Worm (Caenorhabditis elegans) whole organism, midembryonic: ENCODE measurements around the gene T09B9.1.

ENCODE experiments used
- T22C8.4 ChIP-seq: fragments of 200-800 bp; sonication (Bioruptor generic); IDR thresholded peaks from 2 replicates; pipeline ENCODE4 v1.3.6; 2022; ENCODE audit warnings: missing genetic modification characterization, missing compliant biosample characterization
- cog-1 ChIP-seq: sonication (generic microtip); optimal IDR thresholded peaks from 2 replicates; lab custom pipeline; 2016; ENCODE audit warnings: missing genetic modification characterization, missing compliant biosample characterization
- flt-1 ChIP-seq: fragments of 200-800 bp; sonication (Bioruptor generic); IDR thresholded peaks from 2 replicates; pipeline ENCODE4 v1.3.6; 2022; ENCODE audit warnings: missing genetic modification characterization, missing compliant biosample characterization
- klf-2 ChIP-seq: fragments of 200-800 bp; sonication (Bioruptor generic); conservative IDR thresholded peaks from 2 replicates; pipeline ENCODE4 v1.3.6; 2022; ENCODE audit warnings: missing genetic modification reagents, missing genetic modification characterization, missing compliant biosample characterization
- med-1 ChIP-seq: sonication (generic microtip); optimal IDR thresholded peaks from 2 replicates; lab custom pipeline; 2017; ENCODE audit warnings: missing genetic modification characterization, mild to moderate bottlenecking, missing compliant biosample characterization, antibody characterized with exemption, missing genetic modification reagents; ENCODE audit not compliant: insufficient read depth
- ref-1 ChIP-seq: fragments of 200-800 bp; sonication (Bioruptor generic); conservative IDR thresholded peaks from 2 replicates; pipeline ENCODE4 v1.3.6; 2022; ENCODE audit warnings: missing genetic modification reagents, missing genetic modification characterization, missing compliant biosample characterization
- tab-1 ChIP-seq: fragments of 200-800 bp; sonication (Bioruptor generic); IDR thresholded peaks from 2 replicates; pipeline ENCODE4 v1.3.6; 2022; ENCODE audit warnings: missing genetic modification characterization, missing compliant biosample characterization
- ztf-23 ChIP-seq: fragments of 200-800 bp; sonication (Bioruptor generic); IDR thresholded peaks from 2 replicates; pipeline ENCODE4 v1.3.6; 2022; ENCODE audit warnings: missing genetic modification reagents, missing genetic modification characterization, missing compliant biosample characterization
- ztf-29 ChIP-seq: fragments of 200-800 bp; sonication (Bioruptor generic); IDR thresholded peaks from 2 replicates; pipeline ENCODE4 v1.3.6; 2022; ENCODE audit warnings: missing genetic modification reagents, missing genetic modification characterization, missing compliant biosample characterization

The T09B9.1 gene

ce11 chrX:9761266-9761665 is 4.2 kb downstream of the T09B9.1 start, which contains the start of gene T09B9.3:
T09B9.3 (minus strand) TSS chrX:9761366.
- TF ChIP-seq flt-1 (GFP tag; lab: Robert Waterston, UW) (no peak), cog-1 (tag; lab: Kevin White, UChicago) (no peak), tab-1 (GFP tag; lab: Robert Waterston, UW) (no peak), T22C8.4 (no peak), klf-2 (GFP tag; lab: Robert Waterston, UW) (no peak), med-1 (no peak), ztf-23 (GFP tag; lab: Robert Waterston, UW) (no peak), ztf-29 (GFP tag; lab: Robert Waterston, UW) (no peak), ref-1 (GFP tag; lab: Robert Waterston, UW) (no peak)

- no peak for TF ChIP-seq cog-1 (tag; lab: Kevin White, UChicago)
- no peak for TF ChIP-seq ztf-29 (GFP tag; lab: Robert Waterston, UW)
- TF ChIP-seq tab-1 (GFP tag; lab: Robert Waterston, UW), result no peak
- TF ChIP-seq ztf-23 (GFP tag; lab: Robert Waterston, UW), result no peak
- TF ChIP-seq flt-1 (GFP tag; lab: Robert Waterston, UW), result no peak
- no peak for TF ChIP-seq klf-2 (GFP tag; lab: Robert Waterston, UW)
- TF ChIP-seq T22C8.4, result no peak
- no peak for TF ChIP-seq ref-1 (GFP tag; lab: Robert Waterston, UW)
- no peak for TF ChIP-seq med-1
Measured at ce11 chrX:9763903-9764302, 6.8 kb downstream of the T09B9.1 start.

ce11 chrX:9764822-9765221 is 7.8 kb downstream of the T09B9.1 start, which contains the start of gene slc-17.9:
slc-17.9 (minus strand) TSS chrX:9764922.
- no peak for TF ChIP-seq ztf-23 (GFP tag; lab: Robert Waterston, UW)
- TF ChIP-seq med-1, result no peak
- TF ChIP-seq ztf-29 (GFP tag; lab: Robert Waterston, UW), result no peak
- no peak for TF ChIP-seq tab-1 (GFP tag; lab: Robert Waterston, UW)
- TF ChIP-seq cog-1 (tag; lab: Kevin White, UChicago), result no peak
- no peak for TF ChIP-seq ref-1 (GFP tag; lab: Robert Waterston, UW)
- no peak for TF ChIP-seq flt-1 (GFP tag; lab: Robert Waterston, UW)
- no peak for TF ChIP-seq klf-2 (GFP tag; lab: Robert Waterston, UW)
- no peak for TF ChIP-seq T22C8.4

- no peak for TF ChIP-seq ztf-23 (GFP tag; lab: Robert Waterston, UW)
- TF ChIP-seq cog-1 (tag; lab: Kevin White, UChicago), result no peak
- no peak for TF ChIP-seq T22C8.4
Measured at ce11 chrX:9774323-9774722, 17.3 kb downstream of the T09B9.1 start, which contains the start of gene T09B9.4. T09B9.4 (minus strand) TSS chrX:9774352.

ce11 chrX:9777481-9777880 is 20.4 kb downstream of the T09B9.1 start, which contains the start of gene T09B9.5:
T09B9.5 (plus strand) TSS chrX:9777781.
- TF ChIP-seq tab-1 (GFP tag; lab: Robert Waterston, UW), result no peak

- no peak for TF ChIP-seq ztf-29 (GFP tag; lab: Robert Waterston, UW)
- TF ChIP-seq cog-1 (tag; lab: Kevin White, UChicago), result no peak
- no peak for TF ChIP-seq med-1
- TF ChIP-seq tab-1 (GFP tag; lab: Robert Waterston, UW), result no peak
- TF ChIP-seq ztf-23 (GFP tag; lab: Robert Waterston, UW), result no peak
- no peak for TF ChIP-seq ref-1 (GFP tag; lab: Robert Waterston, UW)
- TF ChIP-seq flt-1 (GFP tag; lab: Robert Waterston, UW), result no peak
- no peak for TF ChIP-seq klf-2 (GFP tag; lab: Robert Waterston, UW)
- TF ChIP-seq T22C8.4, result no peak
Measured at ce11 chrX:9782389-9782939, 25.4 kb downstream of the T09B9.1 start.

- no peak for TF ChIP-seq tab-1 (GFP tag; lab: Robert Waterston, UW)
- no peak for TF ChIP-seq ref-1 (GFP tag; lab: Robert Waterston, UW)
- TF ChIP-seq flt-1 (GFP tag; lab: Robert Waterston, UW), result no peak
- no peak for TF ChIP-seq T22C8.4
- TF ChIP-seq med-1, result no peak
Measured at ce11 chrX:9785865-9786264, 28.8 kb downstream of the T09B9.1 start.

- TF ChIP-seq ztf-23 (GFP tag; lab: Robert Waterston, UW) (no peak), ref-1 (GFP tag; lab: Robert Waterston, UW) (no peak), flt-1 (GFP tag; lab: Robert Waterston, UW) (no peak), med-1 (no peak), T22C8.4 (no peak)
Measured at ce11 chrX:9789110-9789509, 32.0 kb downstream of the T09B9.1 start, which contains the start of gene F36G3.1. F36G3.1 (minus strand) TSS chrX:9789210.

ce11 chrX:9794173-9794572 is 37.1 kb downstream of the T09B9.1 start, which contains the start of gene F36G3.2:
F36G3.2 (minus strand) TSS chrX:9794273.
- TF ChIP-seq flt-1 (GFP tag; lab: Robert Waterston, UW), result no peak
- no peak for TF ChIP-seq T22C8.4
- TF ChIP-seq klf-2 (GFP tag; lab: Robert Waterston, UW), result no peak
- no peak for TF ChIP-seq ztf-29 (GFP tag; lab: Robert Waterston, UW)
- no peak for TF ChIP-seq tab-1 (GFP tag; lab: Robert Waterston, UW)
- no peak for TF ChIP-seq med-1
- no peak for TF ChIP-seq ref-1 (GFP tag; lab: Robert Waterston, UW)
- TF ChIP-seq ztf-23 (GFP tag; lab: Robert Waterston, UW), result no peak
- TF ChIP-seq cog-1 (tag; lab: Kevin White, UChicago), result no peak

ce11 chrX:9795579-9795978 is 38.5 kb downstream of the T09B9.1 start:
- no peak for TF ChIP-seq ztf-23 (GFP tag; lab: Robert Waterston, UW)
- TF ChIP-seq T22C8.4, result no peak
- no peak for TF ChIP-seq med-1
- no peak for TF ChIP-seq flt-1 (GFP tag; lab: Robert Waterston, UW)
- TF ChIP-seq klf-2 (GFP tag; lab: Robert Waterston, UW), result no peak
- TF ChIP-seq ztf-29 (GFP tag; lab: Robert Waterston, UW), result no peak
- TF ChIP-seq cog-1 (tag; lab: Kevin White, UChicago), result no peak
- no peak for TF ChIP-seq tab-1 (GFP tag; lab: Robert Waterston, UW)
- no peak for TF ChIP-seq ref-1 (GFP tag; lab: Robert Waterston, UW)
